Fruit fly (Drosophila melanogaster): ENCODE data around the gene Alp13.

dm6 chr3R:10079267-10079987 lies 4.3 kb upstream of the Alp13 start:
- TF ChIP-seq EcR (GFP tag; optimal IDR thresholded peaks at IDR 0.05): no peak
- TF ChIP-seq Dll (optimal IDR thresholded peaks at IDR 0.05): no peak
- peak; percentile 19 for TF ChIP-seq CG8478 (optimal IDR thresholded peaks at IDR 0.05)
- no peak for TF ChIP-seq usp (GFP tag; optimal IDR thresholded peaks at IDR 0.05)
- no peak for TF ChIP-seq psq (optimal IDR thresholded peaks at IDR 0.05)

All from whole organism.